Fruit fly (Drosophila melanogaster) whole organism: Measurements from ENCODE around the gene CG13074.

ENCODE experiments used
- CG8478 ChIP-seq: fragments of >200 bp; optimal IDR thresholded peaks from 2 replicates; lab custom pipeline; 2018; ENCODE audit warnings: inconsistent platforms
- psq ChIP-seq: fragments of >200 bp; optimal IDR thresholded peaks from 2 replicates; lab custom pipeline; 2017
- usp ChIP-seq: fragments of >200 bp; optimal IDR thresholded peaks from 2 replicates; lab custom pipeline; 2017; ENCODE audit warnings: missing biosample characterization, missing genetic modification characterization, mixed read lengths

DNA sequence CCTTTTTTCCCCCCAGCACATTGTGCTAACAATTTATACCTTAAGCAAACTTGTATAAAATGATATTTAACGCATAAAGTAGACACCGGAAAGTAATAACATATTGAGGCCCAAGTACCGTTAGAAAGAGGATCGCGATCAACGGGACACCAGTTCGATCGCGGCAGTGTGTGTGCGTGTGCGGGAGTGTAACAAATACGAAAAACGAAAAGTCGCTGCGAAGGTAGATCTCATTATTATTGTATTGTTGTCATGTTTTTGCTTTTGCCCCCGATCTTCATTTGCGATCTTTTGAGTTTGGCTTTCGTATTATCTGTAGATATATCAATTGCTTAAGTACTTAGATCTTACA is 34.8 kb upstream of the CG13074 start:
- TF ChIP-seq CG8478 (lab: Kevin White, UChicago) (no peak), psq (no peak), usp (GFP tag; lab: Kevin White, UChicago) (no peak)
